Worm (Caenorhabditis elegans): ENCODE measurements around the gene Y25C1A.7.
A peak's percentile ranks its signal among the peaks of the same experiment; 100 is the strongest.

The Y25C1A.7 gene

ce11 chrII:3050703-3051102 lies 20.2 kb downstream of the Y25C1A.7 start, which contains the start of gene sri-31:
TSS of gene sri-31 (plus strand) at chrII:3051003.
- no peak for TF ChIP-seq unc-86 (tag; optimal IDR thresholded peaks at IDR 0.05)
- no peak for TF ChIP-seq ceh-24 (tag; optimal IDR thresholded peaks at IDR 0.05)
- TF ChIP-seq fkh-10 (GFP tag; optimal IDR thresholded peaks at IDR 0.05), result no peak
- no peak for TF ChIP-seq tbx-2 (tag; optimal IDR thresholded peaks at IDR 0.05)
- no peak for TF ChIP-seq ahr-1 (tag; optimal IDR thresholded peaks at IDR 0.05)
- no peak for TF ChIP-seq pax-1 (tag; optimal IDR thresholded peaks at IDR 0.05)

ce11 chrII:3048989-3049388 lies 21.9 kb downstream of the Y25C1A.7 start:
- TF ChIP-seq fax-1 (tag; optimal IDR thresholded peaks at IDR 0.05) (no peak), dve-1 (tag; optimal IDR thresholded peaks at IDR 0.05) (peak; percentile 62)

- TF ChIP-seq odd-2 (tag; optimal IDR thresholded peaks at IDR 0.05), result no peak
- no peak for TF ChIP-seq K02D7.2 (tag; optimal IDR thresholded peaks at IDR 0.05)
- TF ChIP-seq nfya-1 (tag; optimal IDR thresholded peaks at IDR 0.05), result no peak
- TF ChIP-seq zip-5 (tag; optimal IDR thresholded peaks at IDR 0.05), result no peak
- no peak for TF ChIP-seq eyg-1 (tag; optimal IDR thresholded peaks at IDR 0.05)
- TF ChIP-seq fax-1 (tag; optimal IDR thresholded peaks at IDR 0.05), result no peak
- TF ChIP-seq ztf-16 (tag; optimal IDR thresholded peaks at IDR 0.05), result no peak
- no peak for TF ChIP-seq pag-3 (tag; optimal IDR thresholded peaks at IDR 0.05; ENCODE audit: borderline replicate concordance)
- no peak for TF ChIP-seq dve-1 (tag; optimal IDR thresholded peaks at IDR 0.05)
- TF ChIP-seq ceh-22 (tag; optimal IDR thresholded peaks at IDR 0.05), result no peak
- no peak for TF ChIP-seq elt-2 (tag; optimal IDR thresholded peaks at IDR 0.05)
- TF ChIP-seq hlh-6 (tag; optimal IDR thresholded peaks at IDR 0.05), result no peak
- no peak for TF ChIP-seq unc-86 (tag; optimal IDR thresholded peaks at IDR 0.05)
- no peak for TF ChIP-seq ceh-31 (tag; optimal IDR thresholded peaks at IDR 0.05)
These were observed 22.5 kb downstream of the Y25C1A.7 start, which contains the start of gene sri-28 for ce11 chrII:3048378-3048777. TSS of gene sri-28 (plus strand) at chrII:3048678.

- no peak for TF ChIP-seq T23F11.4 (GFP tag; optimal IDR thresholded peaks at IDR 0.05)
- TF ChIP-seq ahr-1 (tag; optimal IDR thresholded peaks at IDR 0.05), result no peak
- no peak for TF ChIP-seq ceh-24 (tag; optimal IDR thresholded peaks at IDR 0.05)
- no peak for TF ChIP-seq pros-1 (tag; optimal IDR thresholded peaks at IDR 0.05)
- TF ChIP-seq npax-4 (tag; optimal IDR thresholded peaks at IDR 0.05), result no peak
- no peak for TF ChIP-seq hlh-6 (tag; optimal IDR thresholded peaks at IDR 0.05)
- TF ChIP-seq lim-6 (tag; optimal IDR thresholded peaks at IDR 0.05), result no peak
- TF ChIP-seq zip-5 (tag; optimal IDR thresholded peaks at IDR 0.05), result no peak
- TF ChIP-seq ceh-9 (tag; optimal IDR thresholded peaks at IDR 0.05), result no peak
- no peak for TF ChIP-seq unc-42 (tag; optimal IDR thresholded peaks at IDR 0.05)
- TF ChIP-seq pha-4 (tag; optimal IDR thresholded peaks at IDR 0.05), result no peak
- TF ChIP-seq sdc-2 (tag; optimal IDR thresholded peaks at IDR 0.05), result no peak
These were observed 25.0 kb downstream of the Y25C1A.7 start, which contains the start of gene sri-30 for ce11 chrII:3045875-3046274. TSS of gene sri-30 (plus strand) at chrII:3046175.

ce11 chrII:3045422-3045821 lies 25.4 kb downstream of the Y25C1A.7 start:
- TF ChIP-seq ceh-6 (GFP tag; optimal IDR thresholded peaks at IDR 0.05) (no peak), T23F11.4 (GFP tag; optimal IDR thresholded peaks at IDR 0.05) (no peak), elt-4 (tag; optimal IDR thresholded peaks at IDR 0.05) (peak; percentile 29), hlh-6 (tag; optimal IDR thresholded peaks at IDR 0.05) (no peak)

- TF ChIP-seq nhr-232 (tag; optimal IDR thresholded peaks at IDR 0.05) (no peak), ztf-16 (tag; optimal IDR thresholded peaks at IDR 0.05) (no peak), pax-1 (tag; optimal IDR thresholded peaks at IDR 0.05) (no peak), ceh-48 (tag; optimal IDR thresholded peaks at IDR 0.05) (no peak), unc-42 (tag; optimal IDR thresholded peaks at IDR 0.05) (no peak), ceh-19 (GFP tag; optimal IDR thresholded peaks at IDR 0.05) (no peak), dve-1 (tag; optimal IDR thresholded peaks at IDR 0.05) (no peak), unc-3 (GFP tag; conservative IDR thresholded peaks at IDR 0.05) (no peak), unc-3 (tag; optimal IDR thresholded peaks at IDR 0.05) (no peak), rnt-1 (tag; optimal IDR thresholded peaks at IDR 0.05) (no peak), ceh-6 (GFP tag; optimal IDR thresholded peaks at IDR 0.05) (no peak), odd-2 (tag; optimal IDR thresholded peaks at IDR 0.05) (no peak), C38D4.7 (GFP tag; optimal IDR thresholded peaks at IDR 0.05) (no peak), npax-4 (tag; optimal IDR thresholded peaks at IDR 0.05) (no peak), lim-6 (tag; optimal IDR thresholded peaks at IDR 0.05) (no peak), nhr-11 (tag; optimal IDR thresholded peaks at IDR 0.05) (no peak), hlh-15 (tag; optimal IDR thresholded peaks at IDR 0.05) (no peak), lin-11 (tag; optimal IDR thresholded peaks at IDR 0.05) (no peak), ref-2 (tag; optimal IDR thresholded peaks at IDR 0.05) (no peak), mec-3 (tag; optimal IDR thresholded peaks at IDR 0.05; ENCODE audit: borderline replicate concordance) (no peak), dmd-4 (tag; optimal IDR thresholded peaks at IDR 0.05; ENCODE audit: borderline replicate concordance) (no peak)
These were observed 26.8 kb downstream of the Y25C1A.7 start, which contains the start of gene sri-29 for ce11 chrII:3044023-3044422. TSS of gene sri-29 (plus strand) at chrII:3044323.
